Worm (Caenorhabditis elegans) whole organism, young adult: ENCODE results near the gene syg-1.

Experiments
- B0019.2 ChIP-seq: fragments of 200-800 bp; sonication (Bioruptor generic); conservative IDR thresholded peaks from 2 replicates; pipeline ENCODE4 v1.3.6; 2022; ENCODE audit warnings: missing genetic modification reagents, missing genetic modification characterization, missing compliant biosample characterization
- B0261.1 ChIP-seq: sonication (generic microtip); optimal IDR thresholded peaks from 2 replicates; lab custom pipeline; 2016; ENCODE audit warnings: mild to moderate bottlenecking, missing genetic modification characterization, moderate library complexity, missing compliant biosample characterization
- C17E4.6 ChIP-seq: fragments of 200-800 bp; sonication (Bioruptor generic); IDR thresholded peaks from 2 replicates; pipeline ENCODE4 v1.3.6; 2022; ENCODE audit warnings: missing genetic modification reagents, missing genetic modification characterization, missing compliant biosample characterization
- D2030.7 ChIP-seq: fragments of 200-800 bp; sonication (Bioruptor generic); IDR thresholded peaks from 2 replicates; pipeline ENCODE4 v1.3.6; 2022; ENCODE audit warnings: missing genetic modification reagents, missing genetic modification characterization, missing compliant biosample characterization
- F37B4.10 ChIP-seq: fragments of 200-800 bp; sonication (Bioruptor generic); IDR thresholded peaks from 2 replicates; pipeline ENCODE4 v1.3.6; 2022; ENCODE audit warnings: missing genetic modification characterization, missing compliant biosample characterization
- F55B11.4 ChIP-seq: sonication (generic microtip); optimal IDR thresholded peaks from 2 replicates; lab custom pipeline; 2016; ENCODE audit warnings: missing compliant biosample characterization, missing genetic modification characterization, borderline replicate concordance; ENCODE audit not compliant: insufficient read depth
- K11D2.4 ChIP-seq: fragments of 200-800 bp; sonication (Bioruptor generic); IDR thresholded peaks from 2 replicates; pipeline ENCODE4 v1.3.6; 2022; ENCODE audit warnings: missing genetic modification reagents, missing genetic modification characterization, missing compliant biosample characterization
- Y53F4B.3 ChIP-seq: fragments of 200-800 bp; sonication (Bioruptor generic); IDR thresholded peaks from 2 replicates; pipeline ENCODE4 v1.3.6; 2022; ENCODE audit warnings: missing genetic modification reagents, missing genetic modification characterization, missing compliant biosample characterization
- Y53G8AR.9 ChIP-seq: fragments of 200-800 bp; sonication (Bioruptor generic); conservative IDR thresholded peaks from 2 replicates; pipeline ENCODE4 v1.3.6; 2022; ENCODE audit warnings: missing genetic modification reagents, missing genetic modification characterization, missing compliant biosample characterization
- ama-1 ChIP-seq, 3 experiments: fragments of 150-350 bp in 1 of 3; sonication (generic microtip) in 2 of 3; optimal IDR thresholded peaks; 2 replicates each; lab custom pipeline; 2014 to 2018; ENCODE audit warnings: missing biosample characterization in 2 of 3, missing genetic modification characterization in 2 of 3, missing genetic modification reagents in 2 of 3
- atf-7 ChIP-seq: sonication (generic microtip); optimal IDR thresholded peaks from 2 replicates; lab custom pipeline; 2017; ENCODE audit warnings: mild to moderate bottlenecking, missing genetic modification characterization, missing compliant biosample characterization
- athp-1 ChIP-seq: sonication (generic microtip); optimal IDR thresholded peaks from 2 replicates; lab custom pipeline; 2017; ENCODE audit warnings: mild to moderate bottlenecking, missing genetic modification characterization, missing compliant biosample characterization
- attf-5 ChIP-seq: fragments of 200-800 bp; sonication (Bioruptor generic); optimal IDR thresholded peaks from 2 replicates; lab custom pipeline; 2018; ENCODE audit warnings: mild to moderate bottlenecking, missing genetic modification characterization, missing compliant biosample characterization
- bed-1 ChIP-seq: fragments of 200-800 bp; sonication (Bioruptor generic); IDR thresholded peaks from 2 replicates; pipeline ENCODE4 v1.3.6; 2022; ENCODE audit warnings: missing genetic modification reagents, missing genetic modification characterization, missing compliant biosample characterization
- ccch-3 ChIP-seq: fragments of 200-800 bp; sonication (Bioruptor generic); optimal IDR thresholded peaks from 2 replicates; lab custom pipeline; 2018; ENCODE audit warnings: mild to moderate bottlenecking, missing genetic modification characterization, missing compliant biosample characterization
- ceh-100 ChIP-seq: fragments of 200-800 bp; sonication (Bioruptor generic); IDR thresholded peaks from 2 replicates; pipeline ENCODE4 v1.3.6; 2022; ENCODE audit warnings: missing genetic modification reagents, missing genetic modification characterization, missing compliant biosample characterization
- ceh-27 ChIP-seq: fragments of 200-800 bp; sonication (Bioruptor generic); optimal IDR thresholded peaks from 2 replicates; lab custom pipeline; 2018; ENCODE audit warnings: mild to moderate bottlenecking, missing genetic modification characterization, moderate library complexity, missing compliant biosample characterization
- ceh-79 ChIP-seq: sonication (generic microtip); optimal IDR thresholded peaks from 2 replicates; lab custom pipeline; 2017; ENCODE audit warnings: mild to moderate bottlenecking, missing genetic modification characterization, missing compliant biosample characterization
- dox-1 ChIP-seq: fragments of 200-800 bp; sonication (Bioruptor generic); IDR thresholded peaks from 2 replicates; pipeline ENCODE4 v1.3.6; 2022; ENCODE audit warnings: missing genetic modification reagents, missing genetic modification characterization, missing compliant biosample characterization
- dpff-1 ChIP-seq: sonication (generic microtip); optimal IDR thresholded peaks from 2 replicates; lab custom pipeline; 2017; ENCODE audit warnings: mild to moderate bottlenecking, missing genetic modification characterization, missing compliant biosample characterization
- dpl-1 ChIP-seq: fragments of 150-350 bp; optimal IDR thresholded peaks from 2 replicates; lab custom pipeline; 2014; ENCODE audit warnings: missing biosample characterization, missing genetic modification reagents, missing genetic modification characterization
- ets-4 ChIP-seq: fragments of 200-800 bp; sonication (Bioruptor generic); optimal IDR thresholded peaks from 2 replicates; lab custom pipeline; 2018; ENCODE audit warnings: mild to moderate bottlenecking, missing genetic modification characterization, missing compliant biosample characterization
- fkh-3 ChIP-seq: sonication (generic microtip); optimal IDR thresholded peaks from 2 replicates; lab custom pipeline; 2016; ENCODE audit warnings: mild to moderate bottlenecking, missing genetic modification characterization, missing compliant biosample characterization
- him-1 ChIP-seq: sonication (generic microtip); optimal IDR thresholded peaks from 2 replicates; lab custom pipeline; 2016; ENCODE audit warnings: missing genotype, missing genetic modification reagents, missing genetic modification characterization, missing compliant biosample characterization
- hmg-1.2 ChIP-seq: fragments of 200-800 bp; sonication (Bioruptor generic); IDR thresholded peaks from 2 replicates; pipeline ENCODE4 v1.3.6; 2022; ENCODE audit warnings: missing genetic modification reagents, missing genetic modification characterization, missing compliant biosample characterization
- lag-1 ChIP-seq: fragments of 200-800 bp; sonication (Bioruptor generic); IDR thresholded peaks from 2 replicates; pipeline ENCODE4 v1.3.6; 2022; ENCODE audit warnings: missing genetic modification reagents, missing genetic modification characterization, missing compliant biosample characterization
- let-526 ChIP-seq: fragments of 200-800 bp; sonication (Bioruptor generic); IDR thresholded peaks from 2 replicates; pipeline ENCODE4 v1.3.6; 2022; ENCODE audit warnings: missing genetic modification reagents, missing genetic modification characterization, missing compliant biosample characterization
- lin-54 ChIP-seq: fragments of 200-800 bp; sonication (Bioruptor generic); optimal IDR thresholded peaks from 2 replicates; lab custom pipeline; 2018; ENCODE audit warnings: mild to moderate bottlenecking, missing genetic modification characterization, missing compliant biosample characterization
- lsl-1 ChIP-seq: fragments of 200-800 bp; sonication (Bioruptor generic); optimal IDR thresholded peaks from 2 replicates; lab custom pipeline; 2018; ENCODE audit warnings: mild to moderate bottlenecking, missing genetic modification characterization, moderate library complexity, missing compliant biosample characterization
- madf-10 ChIP-seq: sonication (generic microtip); optimal IDR thresholded peaks from 2 replicates; lab custom pipeline; 2016; ENCODE audit warnings: mild to moderate bottlenecking, missing genetic modification characterization, missing compliant biosample characterization
- madf-3 ChIP-seq: fragments of 200-800 bp; sonication (Bioruptor generic); IDR thresholded peaks from 2 replicates; pipeline ENCODE4 v1.3.6; 2022; ENCODE audit warnings: missing genetic modification reagents, missing genetic modification characterization, missing compliant biosample characterization
- madf-8 ChIP-seq: fragments of 200-800 bp; sonication (Bioruptor generic); conservative IDR thresholded peaks from 2 replicates; pipeline ENCODE4 v1.3.6; 2022; ENCODE audit warnings: missing genetic modification reagents, missing genetic modification characterization, missing compliant biosample characterization
- mes-4 ChIP-seq: sonication (generic microtip); optimal IDR thresholded peaks from 2 replicates; lab custom pipeline; 2016; ENCODE audit warnings: missing genotype, missing genetic modification characterization, missing compliant biosample characterization
- mxl-1 ChIP-seq: sonication (generic microtip); optimal IDR thresholded peaks from 2 replicates; lab custom pipeline; 2016; ENCODE audit warnings: missing genetic modification characterization, missing compliant biosample characterization
- nfya-1 ChIP-seq: sonication (generic microtip); optimal IDR thresholded peaks from 2 replicates; lab custom pipeline; 2017; ENCODE audit warnings: antibody characterized with exemption, missing compliant biosample characterization, missing genetic modification characterization, borderline replicate concordance; ENCODE audit not compliant: insufficient read depth
- nfya-2 ChIP-seq: fragments of 200-800 bp; sonication (Bioruptor generic); IDR thresholded peaks from 2 replicates; pipeline ENCODE4 v1.3.6; 2022; ENCODE audit warnings: missing genetic modification reagents, missing genetic modification characterization, missing compliant biosample characterization
- nhr-179 ChIP-seq: sonication (generic microtip); optimal IDR thresholded peaks from 2 replicates; lab custom pipeline; 2016; ENCODE audit warnings: mild to moderate bottlenecking, missing genetic modification characterization, missing compliant biosample characterization
- nhr-90 ChIP-seq: sonication (generic microtip); optimal IDR thresholded peaks from 2 replicates; lab custom pipeline; 2016; ENCODE audit warnings: missing genotype, mild to moderate bottlenecking, missing genetic modification characterization, missing compliant biosample characterization
- sdz-38 ChIP-seq: sonication (generic microtip); optimal IDR thresholded peaks from 2 replicates; lab custom pipeline; 2016; ENCODE audit warnings: missing genotype, missing genetic modification characterization, missing compliant biosample characterization
- sea-2 ChIP-seq: fragments of 200-800 bp; sonication (Bioruptor generic); IDR thresholded peaks from 2 replicates; pipeline ENCODE4 v1.3.6; 2022; ENCODE audit warnings: missing genetic modification characterization, missing compliant biosample characterization
- snpc-1.1 ChIP-seq: sonication (generic microtip); optimal IDR thresholded peaks from 2 replicates; lab custom pipeline; 2017; ENCODE audit warnings: missing genetic modification characterization, mild to moderate bottlenecking, missing compliant biosample characterization, antibody characterized with exemption, moderate library complexity, missing genotype, missing genetic modification reagents; ENCODE audit not compliant: insufficient read depth
- tlf-1 ChIP-seq: fragments of 200-800 bp; sonication (Bioruptor generic); optimal IDR thresholded peaks from 2 replicates; lab custom pipeline; 2018; ENCODE audit warnings: mild to moderate bottlenecking, missing genetic modification characterization, missing compliant biosample characterization
- unc-62 ChIP-seq: fragments of 150-350 bp; optimal IDR thresholded peaks from 2 replicates; lab custom pipeline; 2014; ENCODE audit warnings: missing biosample characterization, missing genetic modification reagents, missing genetic modification characterization
- zfh-2 ChIP-seq: fragments of 200-800 bp; sonication (Bioruptor generic); conservative IDR thresholded peaks from 2 replicates; pipeline ENCODE4 v1.3.6; 2022; ENCODE audit warnings: missing genetic modification reagents, missing genetic modification characterization, missing compliant biosample characterization
- zim-3 ChIP-seq: sonication (generic microtip); optimal IDR thresholded peaks from 2 replicates; lab custom pipeline; 2017; ENCODE audit warnings: mild to moderate bottlenecking, missing genetic modification characterization, moderate library complexity, missing compliant biosample characterization
- ztf-22 ChIP-seq: fragments of 200-800 bp; sonication (Bioruptor generic); optimal IDR thresholded peaks from 2 replicates; lab custom pipeline; 2018; ENCODE audit warnings: mild to moderate bottlenecking, missing genetic modification characterization, moderate library complexity, missing compliant biosample characterization
- ztf-28 ChIP-seq: fragments of 200-800 bp; sonication (Bioruptor generic); IDR thresholded peaks from 2 replicates; pipeline ENCODE4 v1.3.6; 2022; ENCODE audit warnings: missing genetic modification reagents, missing genetic modification characterization, missing compliant biosample characterization
- ztf-3 ChIP-seq: fragments of 200-800 bp; sonication (Bioruptor generic); optimal IDR thresholded peaks from 2 replicates; lab custom pipeline; 2018; ENCODE audit warnings: mild to moderate bottlenecking, missing genetic modification characterization, missing compliant biosample characterization
- ztf-6 ChIP-seq: fragments of 200-800 bp; sonication (Bioruptor generic); IDR thresholded peaks from 2 replicates; pipeline ENCODE4 v1.3.6; 2022; ENCODE audit warnings: missing genetic modification reagents, missing genetic modification characterization, missing compliant biosample characterization

The syg-1 gene

DNA sequence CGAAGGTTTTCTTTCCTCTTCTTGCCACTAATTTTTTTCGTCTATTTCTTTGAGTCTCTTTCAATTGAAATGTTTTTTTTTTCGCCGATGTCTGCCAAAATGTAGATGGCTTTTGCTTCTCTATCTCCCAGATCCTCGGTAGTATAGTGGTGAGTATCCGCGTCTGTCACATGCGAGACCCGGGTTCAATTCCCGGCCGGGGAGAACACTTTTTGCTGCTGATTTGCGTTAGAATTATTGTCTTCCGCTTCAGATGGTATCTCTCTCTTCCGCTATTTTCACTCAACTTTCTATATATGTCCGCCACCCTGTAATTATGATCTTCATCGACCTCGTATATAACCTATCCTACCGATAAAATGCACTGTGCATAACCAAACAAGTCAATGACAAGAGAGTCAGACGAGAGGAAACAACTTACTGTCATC is 38.3 kb upstream of the syg-1 start (continued):
- TF ChIP-seq F55B11.4 (tag; lab: Kevin White, UChicago) (no peak), ztf-6 (no peak), zim-3 (tag; lab: Kevin White, UChicago) (no peak), Y53G8AR.9 (GFP tag; lab: Robert Waterston, UW) (no peak), dpff-1 (tag; lab: Kevin White, UChicago) (no peak), hmg-1.2 (peak; percentile 84), athp-1 (peak; percentile 50), F37B4.10 (GFP tag; lab: Robert Waterston, UW) (no peak), ets-4 (GFP tag; lab: Kevin White, UChicago) (no peak), unc-62 (GFP tag; lab: Kevin White, UChicago) (peak; percentile 13), madf-8 (no peak), lsl-1 (GFP tag; lab: Kevin White, UChicago) (no peak), B0019.2 (GFP tag; lab: Robert Waterston, UW) (no peak), ccch-3 (GFP tag; lab: Kevin White, UChicago) (peak; percentile 29), sea-2 (GFP tag; lab: Robert Waterston, UW) (0 out of 2 replicates have a peak, but pooled peaks have one; percentile 57), dox-1 (GFP tag; lab: Robert Waterston, UW) (peak; percentile 71), ztf-28 (GFP tag; lab: Robert Waterston, UW) (no peak), sdz-38 (peak; percentile 42), madf-3 (GFP tag; lab: Robert Waterston, UW) (peak; percentile 85), mxl-1 (tag; lab: Kevin White, UChicago) (peak; percentile 77), ceh-79 (no peak), lin-54 (GFP tag; lab: Kevin White, UChicago) (peak; percentile 51), nhr-90 (peak; percentile 90), snpc-1.1 (tag; lab: Kevin White, UChicago) (peak; percentile 72), ztf-3 (GFP tag; lab: Kevin White, UChicago) (peak; percentile 75), dpl-1 (GFP tag; lab: Kevin White, UChicago) (no peak), madf-10 (tag; lab: Kevin White, UChicago) (peak; percentile 68), K11D2.4 (GFP tag; lab: Robert Waterston, UW) (peak; percentile 55), attf-5 (GFP tag; lab: Kevin White, UChicago) (peak; percentile 62), ama-1 (optimal IDR thresholded peaks at IDR 0.05; lab: Kevin White, UChicago) (no peak), ama-1 (GFP tag; optimal IDR thresholded peaks at IDR 0.05; lab: Kevin White, UChicago) (peak; percentile 80 to 82), let-526 (GFP tag; lab: Robert Waterston, UW) (peak; percentile 33; the same call in 1 of the 2 replicates), nfya-2 (GFP tag; lab: Robert Waterston, UW) (no peak), D2030.7 (GFP tag; lab: Robert Waterston, UW) (peak; percentile 58; the same call in 1 of the 2 replicates), C17E4.6 (no peak), bed-1 (GFP tag; lab: Robert Waterston, UW) (no peak), lag-1 (GFP tag; lab: Robert Waterston, UW) (no peak), mes-4 (tag; lab: Kevin White, UChicago) (peak; percentile 30), ceh-100 (GFP tag; lab: Robert Waterston, UW) (no peak), zfh-2 (GFP tag; lab: Robert Waterston, UW) (peak; percentile 49; the same call in 1 of the 2 replicates), atf-7 (tag; lab: Kevin White, UChicago) (peak; percentile 70), fkh-3 (tag; lab: Kevin White, UChicago) (peak; percentile 25), nfya-1 (no peak), ztf-22 (no peak), tlf-1 (GFP tag; lab: Kevin White, UChicago) (no peak), him-1 (peak; percentile 77), Y53F4B.3 (GFP tag; lab: Robert Waterston, UW) (no peak), B0261.1 (tag; lab: Kevin White, UChicago) (peak; percentile 96), ceh-27 (GFP tag; lab: Kevin White, UChicago) (peak; percentile 64), nhr-179 (tag; lab: Kevin White, UChicago) (peak; percentile 59)
